Worm (Caenorhabditis elegans) whole organism, late embryonic: ENCODE measurements around the gene cyn-8.
A peak's percentile ranks its signal among the peaks of the same experiment; 100 is the strongest.

ENCODE experiments used
- C08G9.2 ChIP-seq: sonication (generic microtip); optimal IDR thresholded peaks from 2 replicates; lab custom pipeline; 2016; ENCODE audit warnings: mild to moderate bottlenecking, missing genetic modification characterization, moderate library complexity, missing compliant biosample characterization
- ahr-1 ChIP-seq: sonication (generic microtip); optimal IDR thresholded peaks from 2 replicates; lab custom pipeline; 2016; ENCODE audit warnings: missing genetic modification characterization, missing compliant biosample characterization
- ama-1 ChIP-seq: fragments of 150-350 bp; optimal IDR thresholded peaks from 2 replicates; lab custom pipeline; 2014
- ceh-19 ChIP-seq: fragments of 200-800 bp; sonication (Bioruptor generic); optimal IDR thresholded peaks from 2 replicates; lab custom pipeline; 2018; ENCODE audit warnings: mild to moderate bottlenecking, missing genetic modification characterization, missing compliant biosample characterization
- ceh-2 ChIP-seq: sonication (generic microtip); optimal IDR thresholded peaks from 2 replicates; lab custom pipeline; 2016; ENCODE audit warnings: missing genotype, missing genetic modification characterization, missing compliant biosample characterization
- ceh-22 ChIP-seq: sonication (generic microtip); optimal IDR thresholded peaks from 2 replicates; lab custom pipeline; 2017; ENCODE audit warnings: missing biosample characterization, missing genetic modification characterization
- ceh-31 ChIP-seq: sonication (generic microtip); optimal IDR thresholded peaks from 2 replicates; lab custom pipeline; 2016; ENCODE audit warnings: missing genetic modification characterization, missing compliant biosample characterization
- ceh-45 ChIP-seq: fragments of 200-800 bp; sonication (Bioruptor generic); IDR thresholded peaks from 2 replicates; pipeline ENCODE4 v1.3.6; 2022; ENCODE audit warnings: missing genetic modification reagents, missing genetic modification characterization, missing compliant biosample characterization
- ceh-9 ChIP-seq: sonication (generic microtip); optimal IDR thresholded peaks from 2 replicates; lab custom pipeline; 2016; ENCODE audit warnings: mild to moderate bottlenecking, missing genetic modification characterization, inconsistent platforms, missing compliant biosample characterization
- elt-2 ChIP-seq: sonication (generic microtip); optimal IDR thresholded peaks from 2 replicates; lab custom pipeline; 2016; ENCODE audit warnings: missing genetic modification reagents, missing genetic modification characterization, missing compliant biosample characterization
- elt-4 ChIP-seq: sonication (generic microtip); optimal IDR thresholded peaks from 2 replicates; lab custom pipeline; 2016; ENCODE audit warnings: missing genetic modification characterization, missing compliant biosample characterization
- ets-4 ChIP-seq: sonication (generic microtip); optimal IDR thresholded peaks from 2 replicates; lab custom pipeline; 2016; ENCODE audit warnings: missing genetic modification characterization, missing compliant biosample characterization
- fkh-6 ChIP-seq: sonication (generic microtip); optimal IDR thresholded peaks from 2 replicates; lab custom pipeline; 2016; ENCODE audit warnings: missing genetic modification characterization, missing compliant biosample characterization
- hlh-13 ChIP-seq: fragments of 200-800 bp; sonication (Bioruptor generic); optimal IDR thresholded peaks from 2 replicates; lab custom pipeline; 2018; ENCODE audit warnings: mild to moderate bottlenecking, missing genetic modification characterization, missing compliant biosample characterization
- hlh-8 ChIP-seq: sonication (generic microtip); optimal IDR thresholded peaks from 2 replicates; lab custom pipeline; 2016; ENCODE audit warnings: missing genotype, missing genetic modification characterization, missing compliant biosample characterization
- lim-6 ChIP-seq: sonication (generic microtip); optimal IDR thresholded peaks from 2 replicates; lab custom pipeline; 2016; ENCODE audit warnings: missing genetic modification characterization, missing compliant biosample characterization
- lin-11 ChIP-seq: fragments of 200-800 bp; sonication (Bioruptor generic); optimal IDR thresholded peaks from 2 replicates; lab custom pipeline; 2018; ENCODE audit warnings: mild to moderate bottlenecking, missing genetic modification characterization, missing compliant biosample characterization
- madf-2 ChIP-seq: sonication (generic microtip); optimal IDR thresholded peaks from 2 replicates; lab custom pipeline; 2017; ENCODE audit warnings: missing genetic modification characterization, missing compliant biosample characterization
- mec-3 ChIP-seq: sonication (generic microtip); optimal IDR thresholded peaks from 2 replicates; lab custom pipeline; 2016; ENCODE audit warnings: borderline replicate concordance, missing genetic modification characterization, missing compliant biosample characterization
- odd-2 ChIP-seq: sonication (generic microtip); optimal IDR thresholded peaks from 2 replicates; lab custom pipeline; 2017; ENCODE audit warnings: antibody characterized with exemption, mild to moderate bottlenecking, missing genetic modification characterization, missing compliant biosample characterization
- pag-3 ChIP-seq: sonication (generic microtip); optimal IDR thresholded peaks from 2 replicates; lab custom pipeline; 2016; ENCODE audit warnings: missing compliant biosample characterization, missing genetic modification characterization, borderline replicate concordance
- pax-1 ChIP-seq: fragments of 150-350 bp; optimal IDR thresholded peaks from 2 replicates; lab custom pipeline; 2014; ENCODE audit warnings: missing biosample characterization, missing genetic modification characterization
- pha-4 ChIP-seq: fragments of 150-350 bp; optimal IDR thresholded peaks from 2 replicates; lab custom pipeline; 2018; ENCODE audit warnings: missing biosample characterization, missing genetic modification reagents, missing genetic modification characterization
- pqm-1 ChIP-seq: sonication (generic microtip); optimal IDR thresholded peaks from 2 replicates; lab custom pipeline; 2016; ENCODE audit warnings: missing genetic modification characterization, missing compliant biosample characterization
- ref-2 ChIP-seq: sonication (generic microtip); optimal IDR thresholded peaks from 2 replicates; lab custom pipeline; 2016; ENCODE audit warnings: missing genetic modification characterization, missing compliant biosample characterization
- rnt-1 ChIP-seq: sonication (generic microtip); optimal IDR thresholded peaks from 2 replicates; lab custom pipeline; 2016; ENCODE audit warnings: missing genetic modification characterization, missing compliant biosample characterization
- sox-2 ChIP-seq: fragments of 200-800 bp; sonication (Bioruptor generic); IDR thresholded peaks from 2 replicates; pipeline ENCODE4 v1.3.6; 2022; ENCODE audit warnings: missing genetic modification reagents, missing genetic modification characterization, missing compliant biosample characterization
- tbx-7 ChIP-seq: sonication (generic microtip); optimal IDR thresholded peaks from 2 replicates; lab custom pipeline; 2016; ENCODE audit warnings: missing genotype, missing genetic modification characterization, missing compliant biosample characterization
- unc-3 ChIP-seq, 2 experiments: fragments of 200-800 bp in 1 of 2; sonication (Bioruptor generic) in 1 of 2; sonication (generic microtip) in 1 of 2; conservative IDR thresholded peaks in 1 of 2; optimal IDR thresholded peaks in 1 of 2; 2 replicates each; pipeline versions ENCODE4 v1.3.6 to Lab custom; 2016 to 2022; ENCODE audit warnings: missing compliant biosample characterization in 2 of 2, missing genetic modification characterization in 2 of 2, missing genetic modification reagents in 1 of 2
- unc-42 ChIP-seq: sonication (generic microtip); optimal IDR thresholded peaks from 2 replicates; lab custom pipeline; 2016; ENCODE audit warnings: missing genotype, missing genetic modification characterization, missing compliant biosample characterization
- unc-55 ChIP-seq: sonication (generic microtip); optimal IDR thresholded peaks from 2 replicates; lab custom pipeline; 2017; ENCODE audit warnings: missing biosample characterization, missing genetic modification reagents, missing genetic modification characterization

The cyn-8 gene

DNA sequence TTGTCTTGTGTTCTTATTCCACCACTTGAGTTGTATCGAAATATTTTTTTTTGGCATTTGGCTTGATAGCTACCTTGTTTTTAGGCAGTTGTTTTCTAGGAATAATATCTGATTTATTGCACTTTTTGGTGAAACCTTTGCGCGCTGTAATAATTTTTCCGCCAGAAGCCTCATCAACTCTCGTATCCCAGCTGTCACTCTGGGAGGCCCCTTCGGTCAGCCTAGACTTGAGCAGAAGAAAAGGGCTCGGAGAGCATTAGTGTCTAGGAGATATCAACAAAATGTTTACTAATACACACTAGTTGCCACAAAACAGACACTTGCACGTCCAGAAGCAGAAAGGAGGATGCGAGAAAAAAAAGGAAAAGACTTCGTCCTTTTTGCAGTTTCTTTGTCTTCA lies 22.3 kb upstream of the cyn-8 start:
- TF ChIP-seq unc-55 (peak; percentile 33), ref-2 (no peak), rnt-1 (tag; lab: Kevin White, UChicago) (peak; percentile 7), ceh-31 (tag; lab: Kevin White, UChicago) (peak; percentile 28)

DNA sequence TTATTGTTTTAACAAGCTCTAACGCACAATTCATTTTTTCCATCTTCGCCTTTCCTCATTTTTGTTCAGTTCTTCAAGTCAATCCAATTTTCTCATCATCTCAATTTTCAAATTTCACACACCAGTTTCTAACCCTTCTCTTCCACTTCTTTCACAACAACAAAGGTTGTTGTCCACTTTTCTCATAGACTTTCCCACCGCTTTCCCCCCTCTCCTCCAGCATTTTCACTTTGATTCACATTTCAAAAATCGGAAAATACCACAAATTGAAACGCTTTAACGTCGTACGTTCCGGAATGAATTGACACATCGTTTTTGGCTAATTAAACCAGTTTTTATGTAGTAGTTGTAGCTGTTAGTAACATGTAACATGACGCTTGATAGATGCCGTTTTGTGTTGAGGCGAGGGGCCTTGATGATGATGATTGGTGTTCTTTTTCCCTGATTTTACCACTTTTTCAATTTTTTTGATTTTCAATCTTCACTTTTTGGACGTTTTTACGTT lies 20.8 kb upstream of the cyn-8 start:
- TF ChIP-seq odd-2 (tag; lab: Kevin White, UChicago) (no peak), hlh-8 (tag; lab: Kevin White, UChicago) (no peak), pha-4 (tag; lab: Kevin White, UChicago) (no peak), pag-3 (no peak), ceh-9 (tag; lab: Kevin White, UChicago) (no peak), unc-3 (GFP tag; conservative IDR thresholded peaks at IDR 0.05; lab: Robert Waterston, UW) (no peak), unc-3 (tag; optimal IDR thresholded peaks at IDR 0.05; lab: Kevin White, UChicago) (no peak), pax-1 (tag; lab: Kevin White, UChicago) (no peak), ceh-19 (GFP tag; lab: Kevin White, UChicago) (no peak)

DNA sequence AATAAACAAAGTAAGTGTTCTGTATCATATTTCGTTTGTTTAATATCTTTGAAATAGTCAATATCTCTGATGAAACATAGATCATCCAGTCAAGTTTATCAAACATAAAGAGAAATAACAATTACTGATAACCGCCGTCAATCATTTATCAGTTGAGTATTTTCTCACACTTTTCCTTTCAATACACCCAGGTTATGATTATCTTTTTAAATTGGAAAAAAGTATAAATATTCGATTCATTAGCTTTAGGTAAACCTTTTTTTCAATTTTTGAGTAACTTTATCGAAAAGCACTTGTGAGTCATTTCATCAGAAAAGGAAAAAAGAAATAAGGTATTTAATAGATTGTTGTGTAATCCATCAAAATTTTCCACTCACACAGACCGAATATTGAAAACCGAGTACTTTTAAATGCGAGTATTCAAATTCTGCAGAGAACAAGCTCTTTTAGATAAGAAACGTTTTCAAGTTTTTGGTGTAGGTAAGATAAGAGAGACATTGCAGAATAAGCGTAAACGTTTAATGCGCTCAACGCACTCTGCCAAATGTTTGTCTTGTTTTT lies 19.6 kb upstream of the cyn-8 start:
- TF ChIP-seq elt-2 (tag; lab: Kevin White, UChicago) (peak; percentile 74), ceh-45 (GFP tag; lab: Robert Waterston, UW) (no peak), mec-3 (tag; lab: Kevin White, UChicago) (no peak), elt-4 (tag; lab: Kevin White, UChicago) (no peak)
- TF ChIP-seq, all 69 proteins: peak for 1

DNA sequence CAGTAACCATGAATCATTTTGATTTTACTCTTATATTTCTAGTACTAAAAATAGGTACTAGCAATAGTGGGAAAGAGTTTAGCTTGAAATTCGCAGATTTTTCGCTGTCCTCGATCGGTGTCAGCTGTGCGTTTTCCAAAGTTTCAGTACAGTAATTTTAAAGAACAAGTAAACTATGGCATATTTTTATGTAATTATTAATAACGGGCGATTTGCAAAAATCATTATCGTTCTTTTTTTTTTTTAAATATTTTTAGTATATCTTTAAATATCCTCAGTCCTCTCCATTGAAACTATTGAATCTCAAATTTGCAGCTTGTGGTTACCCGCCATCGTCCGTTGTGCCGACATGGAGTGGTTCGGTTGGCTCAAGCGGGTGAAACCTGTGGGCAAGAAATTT lies 18.3 kb upstream of the cyn-8 start, which contains the start of gene C13E3.1:
TSS of gene C13E3.1 (plus strand) at position 301 of the 400 bp plus-strand sequence.
- TF ChIP-seq ceh-22 (tag; lab: Kevin White, UChicago), result no peak
- no peak for TF ChIP-seq ets-4 (tag; lab: Kevin White, UChicago)
- TF ChIP-seq ceh-9 (tag; lab: Kevin White, UChicago), result no peak
- no peak for TF ChIP-seq tbx-7 (tag; lab: Kevin White, UChicago)
- TF ChIP-seq C08G9.2 (tag; lab: Kevin White, UChicago), result no peak
- no peak for TF ChIP-seq madf-2 (tag; lab: Kevin White, UChicago)
- no peak for TF ChIP-seq sox-2 (GFP tag; lab: Robert Waterston, UW)
- TF ChIP-seq elt-4 (tag; lab: Kevin White, UChicago), result no peak
- no peak for TF ChIP-seq ceh-45 (GFP tag; lab: Robert Waterston, UW)
- TF ChIP-seq unc-42 (tag; lab: Kevin White, UChicago), result no peak
- TF ChIP-seq lin-11 (tag; lab: Kevin White, UChicago), result no peak
- no peak for TF ChIP-seq hlh-13 (GFP tag; lab: Kevin White, UChicago)
- TF ChIP-seq unc-55, result no peak
- TF ChIP-seq lim-6, result no peak
- no peak for TF ChIP-seq hlh-8 (tag; lab: Kevin White, UChicago)
- no peak for TF ChIP-seq ceh-2 (tag; lab: Kevin White, UChicago)
- no peak for TF ChIP-seq fkh-6 (tag; lab: Kevin White, UChicago)
- TF ChIP-seq, all 69 proteins: peak for 0

DNA sequence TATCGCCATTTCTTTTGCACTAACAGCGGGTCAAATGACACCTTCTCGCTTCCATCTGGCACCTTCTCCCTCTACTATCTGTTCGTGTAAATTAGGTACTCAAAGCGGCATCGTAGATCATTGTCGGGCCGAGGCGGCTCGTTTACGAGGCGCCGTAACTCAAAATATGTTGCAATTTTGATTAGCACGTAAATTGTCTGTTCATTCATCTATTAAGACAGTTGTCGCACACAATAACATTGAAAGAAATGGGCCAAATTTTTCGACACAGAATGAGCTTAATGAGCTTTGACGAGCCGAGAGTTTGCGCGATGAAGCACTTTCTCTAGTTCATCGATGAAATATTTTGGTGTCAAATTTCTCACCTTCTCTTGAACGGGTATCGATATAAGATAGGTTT lies 8.2 kb upstream of the cyn-8 start:
- TF ChIP-seq ama-1 (lab: Kevin White, UChicago) (no peak), pqm-1 (no peak), pag-3 (no peak), ceh-19 (GFP tag; lab: Kevin White, UChicago) (no peak), odd-2 (tag; lab: Kevin White, UChicago) (no peak), ahr-1 (no peak), mec-3 (tag; lab: Kevin White, UChicago) (no peak)
